Fruit fly (Drosophila melanogaster): ENCODE results near the gene CG2162.

Gene CG2162

dm6 chr3L:3080084-3080994, 45.3 kb downstream of the CG2162 start (continued):
- TF ChIP-seq Neu2 (GFP tag; optimal IDR thresholded peaks at IDR 0.05; ENCODE audit: borderline replicate concordance) (no peak), CG11723 (GFP tag; optimal IDR thresholded peaks at IDR 0.05) (no peak), CG14014 (GFP tag; IDR thresholded peaks at IDR 0.05) (0 out of 2 replicates have a peak, but pooled peaks have one; percentile 45), Med (GFP tag) (no peak), bab2 (GFP tag; optimal IDR thresholded peaks at IDR 0.05) (peak; percentile 41), twi (tag; optimal IDR thresholded peaks at IDR 0.05) (no peak), repo (GFP tag; optimal IDR thresholded peaks at IDR 0.05) (no peak), CG1602 (GFP tag; optimal IDR thresholded peaks at IDR 0.05) (no peak), CG10462 (GFP tag; optimal IDR thresholded peaks at IDR 0.05) (no peak), CG8089 (GFP tag; optimal IDR thresholded peaks at IDR 0.05) (no peak), CG33213 (GFP tag; optimal IDR thresholded peaks at IDR 0.05) (peak; percentile 16), peb (GFP tag; IDR thresholded peaks at IDR 0.05) (no peak), CG11695 (GFP tag; IDR thresholded peaks at IDR 0.05) (peak; percentile 66; the same call in 1 of the 3 replicates), CG15601 (tag; optimal IDR thresholded peaks at IDR 0.05) (no peak), vnd (GFP tag; IDR thresholded peaks at IDR 0.05; ENCODE audit: partially characterized antibody) (no peak), her (GFP tag; optimal IDR thresholded peaks at IDR 0.05) (no peak), inv (GFP tag; IDR thresholded peaks at IDR 0.05; ENCODE audit: partially characterized antibody) (no peak), Bteb2 (GFP tag; optimal IDR thresholded peaks at IDR 0.05) (no peak), CG17612 (GFP tag; IDR thresholded peaks at IDR 0.05) (no peak), CG13775 (GFP tag; optimal IDR thresholded peaks at IDR 0.05) (no peak), tap (tag; optimal IDR thresholded peaks at IDR 0.05) (no peak), CG7987 (GFP tag; optimal IDR thresholded peaks at IDR 0.05) (peak; percentile 29), yki (optimal IDR thresholded peaks at IDR 0.05) (no peak), CG10366 (GFP tag; IDR thresholded peaks at IDR 0.05) (no peak; the same call in 1 of the 2 replicates), CG8765 (GFP tag; IDR thresholded peaks at IDR 0.05) (no peak), dpn (GFP tag; optimal IDR thresholded peaks at IDR 0.05) (no peak), Atf6 (GFP tag; IDR thresholded peaks at IDR 0.05) (0 out of 2 replicates have a peak, but pooled peaks have one; percentile 20), CG14860 (GFP tag; IDR thresholded peaks at IDR 0.05; ENCODE audit: partially characterized antibody) (no peak), oc (tag; optimal IDR thresholded peaks at IDR 0.05) (peak; percentile 7), abd-A (tag; optimal IDR thresholded peaks at IDR 0.05) (peak; percentile 40), CG34376 (GFP tag; optimal IDR thresholded peaks at IDR 0.05) (peak; percentile 98), CG17802 (tag; optimal IDR thresholded peaks at IDR 0.05) (peak; percentile 26), prd (optimal IDR thresholded peaks at IDR 0.05) (no peak), prd (GFP tag; IDR thresholded peaks at IDR 0.05) (peak; percentile 46; the same call in 2 of the 3 replicates), sd (tag; optimal IDR thresholded peaks at IDR 0.05) (peak; percentile 67), PHDP (tag; optimal IDR thresholded peaks at IDR 0.05) (no peak), ash1 (GFP tag; optimal IDR thresholded peaks at IDR 0.05) (no peak), lbe (GFP tag; optimal IDR thresholded peaks at IDR 0.05) (no peak), Rfx (GFP tag; IDR thresholded peaks at IDR 0.05) (peak; percentile 60; the same call in 1 of the 2 replicates), lov (optimal IDR thresholded peaks at IDR 0.05) (no peak), lov (GFP tag; IDR thresholded peaks at IDR 0.05) (no peak), nmo (GFP tag; optimal IDR thresholded peaks at IDR 0.05) (no peak), Poxn (GFP tag; IDR thresholded peaks at IDR 0.05) (no peak), CG10654 (GFP tag; optimal IDR thresholded peaks at IDR 0.05) (no peak), Tbp (GFP tag; optimal IDR thresholded peaks at IDR 0.05) (no peak), eve (GFP tag; optimal IDR thresholded peaks at IDR 0.05) (no peak), Dip2 (GFP tag; IDR thresholded peaks at IDR 0.05) (no peak), Hr51 (GFP tag; optimal IDR thresholded peaks at IDR 0.05) (no peak), CG3281 (GFP tag; optimal IDR thresholded peaks at IDR 0.05) (peak; percentile 44), CG12299 (tag; optimal IDR thresholded peaks at IDR 0.05) (no peak)
